Fruit fly (Drosophila melanogaster) whole organism, embryonic: ENCODE results near the gene CG1354.

Experiments
- Abd-B ChIP-seq: fragments of 200-800 bp; sonication (Bioruptor generic); optimal IDR thresholded peaks from 2 replicates; lab custom pipeline; 2018; ENCODE audit warnings: missing biosample characterization, mild to moderate bottlenecking, missing genetic modification characterization, moderate library complexity
- CG1024 ChIP-seq: fragments of 200-800 bp; sonication (Bioruptor generic); IDR thresholded peaks from 2 replicates; pipeline ENCODE4 v1.3.6; 2022; ENCODE audit warnings: missing biosample characterization, missing genetic modification characterization
- CG15479 ChIP-seq: fragments of 200-800 bp; sonication (Bioruptor generic); optimal IDR thresholded peaks from 3 replicates; lab custom pipeline; 2019; ENCODE audit warnings: missing biosample characterization, mild to moderate bottlenecking, missing genetic modification characterization, moderate library complexity
- CG33213 ChIP-seq: fragments of 200-800 bp; sonication (Bioruptor generic); optimal IDR thresholded peaks from 3 replicates; lab custom pipeline; 2016; ENCODE audit warnings: missing biosample characterization, missing genetic modification characterization
- CG3847 ChIP-seq: fragments of 200-800 bp; sonication (Bioruptor generic); IDR thresholded peaks from 2 replicates; pipeline ENCODE4 v1.3.6; 2022; ENCODE audit warnings: missing biosample characterization, missing genetic modification characterization
- Hr51 ChIP-seq, 2 experiments: fragments of 200-800 bp; sonication (Bioruptor generic); optimal IDR thresholded peaks; 2 replicates in 1 of 2; 3 replicates in 1 of 2; lab custom pipeline; 2016 to 2018; ENCODE audit warnings: missing biosample characterization in 2 of 2, missing genetic modification characterization in 2 of 2, mild to moderate bottlenecking in 1 of 2, moderate library complexity in 1 of 2
- Hsf ChIP-seq: fragments of 200-800 bp; sonication (Bioruptor generic); optimal IDR thresholded peaks from 3 replicates; lab custom pipeline; 2016; ENCODE audit warnings: missing biosample characterization, missing genetic modification characterization
- NK7.1 ChIP-seq: fragments of 200-800 bp; sonication (Bioruptor generic); optimal IDR thresholded peaks from 3 replicates; lab custom pipeline; 2016; ENCODE audit warnings: missing biosample characterization, missing genetic modification characterization
- dati ChIP-seq: fragments of 200-800 bp; sonication (Bioruptor generic); IDR thresholded peaks from 2 replicates; pipeline ENCODE4 v1.3.6; 2022; ENCODE audit warnings: missing biosample characterization, missing genetic modification characterization
- eve ChIP-seq, 2 experiments: fragments of >200 bp; optimal IDR thresholded peaks; 2 replicates each; lab custom pipeline; 2017; ENCODE audit warnings: missing biosample characterization in 2 of 2, missing genetic modification characterization in 2 of 2
- gcm ChIP-seq: fragments of 200-800 bp; sonication (Bioruptor generic); optimal IDR thresholded peaks from 2 replicates; lab custom pipeline; 2019; ENCODE audit warnings: missing biosample characterization, mild to moderate bottlenecking, missing genetic modification characterization, moderate library complexity
- hb ChIP-seq: fragments of 200-800 bp; sonication (Bioruptor generic); IDR thresholded peaks from 3 replicates; pipeline ENCODE4 v1.3.6; 2022; ENCODE audit warnings: missing biosample characterization, missing genetic modification characterization; ENCODE audit not compliant: partially characterized antibody
- seq ChIP-seq: fragments of 200-800 bp; sonication (Bioruptor generic); IDR thresholded peaks from 2 replicates; pipeline ENCODE4 v1.3.6; 2022; ENCODE audit warnings: missing biosample characterization, missing genetic modification characterization
- stwl ChIP-seq: fragments of 200-800 bp; sonication (Bioruptor generic); optimal IDR thresholded peaks from 3 replicates; lab custom pipeline; 2018; ENCODE audit warnings: missing biosample characterization, mild to moderate bottlenecking, missing genetic modification characterization, moderate library complexity

dm6 chrX:9765565-9765964 lies 13.0 kb upstream of the CG1354 start:
- no peak for TF ChIP-seq Abd-B (GFP tag; lab: Kevin White, UChicago)
- no peak for TF ChIP-seq NK7.1 (GFP tag; lab: Kevin White, UChicago)
- no peak for TF ChIP-seq gcm (GFP tag; lab: Kevin White, UChicago)
- TF ChIP-seq Hr51 (GFP tag; optimal IDR thresholded peaks at IDR 0.05; lab: Kevin White, UChicago): no peak
- TF ChIP-seq Hsf (GFP tag; lab: Kevin White, UChicago): no peak
- TF ChIP-seq hb (GFP tag; lab: Robert Waterston, UW): no peak
- TF ChIP-seq dati: no peak
- TF ChIP-seq CG3847 (GFP tag; lab: Robert Waterston, UW): no peak
- TF ChIP-seq stwl: no peak
- TF ChIP-seq CG33213 (GFP tag; lab: Kevin White, UChicago): no peak
- no peak for TF ChIP-seq CG1024
- no peak for TF ChIP-seq eve (GFP tag; optimal IDR thresholded peaks at IDR 0.05; lab: Kevin White, UChicago)
- TF ChIP-seq CG15479 (GFP tag; lab: Kevin White, UChicago): no peak
- no peak for TF ChIP-seq seq (GFP tag; lab: Robert Waterston, UW)
